Worm (Caenorhabditis elegans) whole organism, early embryonic: ENCODE results near the gene let-418.

Experiments
- B0310.2 ChIP-seq: sonication (generic microtip); optimal IDR thresholded peaks from 2 replicates; lab custom pipeline; 2016; ENCODE audit warnings: mild to moderate bottlenecking, missing genetic modification characterization, missing compliant biosample characterization
- F13C5.2 ChIP-seq: sonication (generic microtip); optimal IDR thresholded peaks from 2 replicates; lab custom pipeline; 2017; ENCODE audit warnings: mild to moderate bottlenecking, missing genetic modification characterization, inconsistent platforms, missing compliant biosample characterization
- aly-1 ChIP-seq: sonication (generic microtip); optimal IDR thresholded peaks from 2 replicates; lab custom pipeline; 2016; ENCODE audit warnings: missing genetic modification characterization, missing compliant biosample characterization
- ama-1 ChIP-seq: fragments of 150-350 bp; optimal IDR thresholded peaks from 2 replicates; lab custom pipeline; 2014
- ceh-13 ChIP-seq: fragments of 200-800 bp; sonication (Bioruptor generic); optimal IDR thresholded peaks from 2 replicates; lab custom pipeline; 2018; ENCODE audit warnings: mild to moderate bottlenecking, missing genetic modification characterization, missing compliant biosample characterization
- ceh-36 ChIP-seq: sonication (generic microtip); optimal IDR thresholded peaks from 2 replicates; lab custom pipeline; 2016; ENCODE audit warnings: missing genetic modification characterization, inconsistent platforms, missing compliant biosample characterization
- ets-7 ChIP-seq: sonication (generic microtip); optimal IDR thresholded peaks from 2 replicates; lab custom pipeline; 2016; ENCODE audit warnings: missing genotype, missing genetic modification characterization, missing compliant biosample characterization
- flt-1 ChIP-seq: fragments of 200-800 bp; sonication (Bioruptor generic); IDR thresholded peaks from 2 replicates; pipeline ENCODE4 v1.3.6; 2022; ENCODE audit warnings: missing genetic modification characterization, missing compliant biosample characterization
- hmbx-1 ChIP-seq: sonication (generic microtip); optimal IDR thresholded peaks from 2 replicates; lab custom pipeline; 2016; ENCODE audit warnings: mild to moderate bottlenecking, missing genetic modification characterization, missing compliant biosample characterization
- hmg-4 ChIP-seq: fragments of 200-800 bp; sonication (Bioruptor generic); optimal IDR thresholded peaks from 2 replicates; lab custom pipeline; 2018; ENCODE audit warnings: mild to moderate bottlenecking, missing genetic modification characterization, missing compliant biosample characterization
- hnd-1 ChIP-seq: sonication (generic microtip); optimal IDR thresholded peaks from 2 replicates; lab custom pipeline; 2016; ENCODE audit warnings: missing genetic modification characterization, missing compliant biosample characterization
- pes-1 ChIP-seq: fragments of 200-800 bp; sonication (Bioruptor generic); IDR thresholded peaks from 2 replicates; pipeline ENCODE4 v1.3.6; 2022; ENCODE audit warnings: missing genetic modification reagents, missing genetic modification characterization, missing compliant biosample characterization
- scrt-1 ChIP-seq: fragments of 200-800 bp; sonication (Bioruptor generic); IDR thresholded peaks from 2 replicates; pipeline ENCODE4 v1.3.6; 2022; ENCODE audit warnings: missing genetic modification characterization, missing compliant biosample characterization
- sea-1 ChIP-seq: fragments of 200-800 bp; sonication (Bioruptor generic); conservative IDR thresholded peaks from 2 replicates; pipeline ENCODE4 v1.3.6; 2022; ENCODE audit warnings: missing genetic modification characterization, missing compliant biosample characterization
- tbx-11 ChIP-seq: fragments of 200-800 bp; sonication (Bioruptor generic); IDR thresholded peaks from 2 replicates; pipeline ENCODE4 v1.3.6; 2022; ENCODE audit warnings: missing genetic modification characterization, missing compliant biosample characterization
- tbx-37 ChIP-seq: fragments of 200-800 bp; sonication (Bioruptor generic); conservative IDR thresholded peaks from 2 replicates; pipeline ENCODE4 v1.3.6; 2022; ENCODE audit warnings: missing genetic modification reagents, missing genetic modification characterization, missing compliant biosample characterization
- tra-4 ChIP-seq: sonication (generic microtip); optimal IDR thresholded peaks from 2 replicates; lab custom pipeline; 2017; ENCODE audit warnings: missing genetic modification characterization, missing compliant biosample characterization

let-418 gene

ce11 chrV:5843415-5844337, 17.0 kb downstream of the let-418 start:
- TF ChIP-seq aly-1 (tag; lab: Kevin White, UChicago) (peak; percentile 53), sea-1 (GFP tag; lab: Robert Waterston, UW) (no peak)

ce11 chrV:5844349-5844760, 17.7 kb downstream of the let-418 start:
- TF ChIP-seq F13C5.2 (tag; lab: Kevin White, UChicago) (no peak), flt-1 (no peak), scrt-1 (no peak), ama-1 (no peak), hmbx-1 (tag; lab: Kevin White, UChicago) (no peak), sea-1 (GFP tag; lab: Robert Waterston, UW) (no peak), aly-1 (tag; lab: Kevin White, UChicago) (no peak), hnd-1 (tag; lab: Kevin White, UChicago) (no peak), ets-7 (tag; lab: Kevin White, UChicago) (no peak), ceh-36 (tag; lab: Kevin White, UChicago) (no peak), tbx-37 (no peak), B0310.2 (tag; lab: Kevin White, UChicago) (no peak), tbx-11 (GFP tag; lab: Robert Waterston, UW) (no peak)

- TF ChIP-seq flt-1 = no peak
- no peak for TF ChIP-seq ama-1
- TF ChIP-seq ceh-13 (GFP tag; lab: Kevin White, UChicago) = no peak
- TF ChIP-seq sea-1 (GFP tag; lab: Robert Waterston, UW) = no peak
- no peak for TF ChIP-seq B0310.2 (tag; lab: Kevin White, UChicago)
- TF ChIP-seq hmbx-1 (tag; lab: Kevin White, UChicago) = no peak
- TF ChIP-seq tra-4 = no peak
- TF ChIP-seq tbx-37 = no peak
- no peak for TF ChIP-seq hnd-1 (tag; lab: Kevin White, UChicago)
- TF ChIP-seq aly-1 (tag; lab: Kevin White, UChicago) = no peak
- TF ChIP-seq ceh-36 (tag; lab: Kevin White, UChicago) = no peak
- no peak for TF ChIP-seq ets-7 (tag; lab: Kevin White, UChicago)
- TF ChIP-seq scrt-1 = no peak
Measured at ce11 chrV:5845162-5845561, 18.5 kb downstream of the let-418 start.

- TF ChIP-seq sea-1 (GFP tag; lab: Robert Waterston, UW) (no peak), F13C5.2 (tag; lab: Kevin White, UChicago) (no peak), hmg-4 (peak; percentile 21), B0310.2 (tag; lab: Kevin White, UChicago) (no peak), ama-1 (no peak), ets-7 (tag; lab: Kevin White, UChicago) (no peak), pes-1 (GFP tag; lab: Robert Waterston, UW) (no peak)
Measured at ce11 chrV:5845669-5846189, 19.1 kb downstream of the let-418 start, which contains the start of gene F26F12.3. TSS of gene F26F12.3 (minus strand) at chrV:5845719.

- TF ChIP-seq tbx-37 = no peak
- TF ChIP-seq hmbx-1 (tag; lab: Kevin White, UChicago) = no peak
- TF ChIP-seq aly-1 (tag; lab: Kevin White, UChicago) = peak; percentile 31
- no peak for TF ChIP-seq F13C5.2 (tag; lab: Kevin White, UChicago)
- no peak for TF ChIP-seq pes-1 (GFP tag; lab: Robert Waterston, UW)
- TF ChIP-seq ceh-36 (tag; lab: Kevin White, UChicago) = no peak
- no peak for TF ChIP-seq ets-7 (tag; lab: Kevin White, UChicago)
- TF ChIP-seq hmg-4 = peak; percentile 41
- TF ChIP-seq scrt-1 = no peak
- no peak for TF ChIP-seq ceh-13 (GFP tag; lab: Kevin White, UChicago)
- no peak for TF ChIP-seq sea-1 (GFP tag; lab: Robert Waterston, UW)
- no peak for TF ChIP-seq tbx-11 (GFP tag; lab: Robert Waterston, UW)
- TF ChIP-seq B0310.2 (tag; lab: Kevin White, UChicago) = no peak
- TF ChIP-seq ama-1 = no peak
- TF ChIP-seq hnd-1 (tag; lab: Kevin White, UChicago) = no peak
Measured at ce11 chrV:5846729-5847128, 20.1 kb downstream of the let-418 start.

ce11 chrV:5848015-5848609, 21.5 kb downstream of the let-418 start:
- TF ChIP-seq tra-4 (no peak), ceh-36 (tag; lab: Kevin White, UChicago) (no peak), ama-1 (no peak), ceh-13 (GFP tag; lab: Kevin White, UChicago) (no peak), B0310.2 (tag; lab: Kevin White, UChicago) (no peak), hmbx-1 (tag; lab: Kevin White, UChicago) (no peak), aly-1 (tag; lab: Kevin White, UChicago) (no peak), scrt-1 (no peak), pes-1 (GFP tag; lab: Robert Waterston, UW) (no peak), tbx-11 (GFP tag; lab: Robert Waterston, UW) (no peak)

ce11 chrV:5850671-5851070, 24.0 kb downstream of the let-418 start:
- TF ChIP-seq ceh-36 (tag; lab: Kevin White, UChicago) (no peak), scrt-1 (no peak), hmbx-1 (tag; lab: Kevin White, UChicago) (no peak), ets-7 (tag; lab: Kevin White, UChicago) (no peak), ceh-13 (GFP tag; lab: Kevin White, UChicago) (no peak), hnd-1 (tag; lab: Kevin White, UChicago) (no peak), tbx-37 (no peak), hmg-4 (no peak), B0310.2 (tag; lab: Kevin White, UChicago) (no peak), F13C5.2 (tag; lab: Kevin White, UChicago) (no peak), pes-1 (GFP tag; lab: Robert Waterston, UW) (no peak), sea-1 (GFP tag; lab: Robert Waterston, UW) (no peak), flt-1 (no peak), aly-1 (tag; lab: Kevin White, UChicago) (no peak), tra-4 (no peak), ama-1 (no peak), tbx-11 (GFP tag; lab: Robert Waterston, UW) (no peak)
